Worm (Caenorhabditis elegans): ENCODE measurements around the gene R11D1.3.

- TF ChIP-seq klf-2 (GFP tag; conservative IDR thresholded peaks at IDR 0.05) (no peak), ztf-23 (GFP tag; IDR thresholded peaks at IDR 0.05) (no peak), ztf-29 (GFP tag; IDR thresholded peaks at IDR 0.05) (no peak), med-1 (GFP tag; optimal IDR thresholded peaks at IDR 0.05; ENCODE audit: insufficient read depth) (no peak), ref-1 (GFP tag; conservative IDR thresholded peaks at IDR 0.05) (no peak), flt-1 (GFP tag; IDR thresholded peaks at IDR 0.05) (no peak), T22C8.4 (GFP tag; IDR thresholded peaks at IDR 0.05) (no peak), tab-1 (GFP tag; IDR thresholded peaks at IDR 0.05) (no peak)
Observed at ce11 chrV:12679292-12679691, 32.6 kb downstream of the R11D1.3 start.

Data from whole organism, midembryonic.